Worm (Caenorhabditis elegans) whole organism, L3 larva: ENCODE data around the gene K02F3.12.

ENCODE experiments used
- ceh-28 ChIP-seq: fragments of 150-350 bp; optimal IDR thresholded peaks from 2 replicates; lab custom pipeline; 2014; ENCODE audit warnings: missing biosample characterization, missing genetic modification reagents, missing genetic modification characterization
- ceh-82 ChIP-seq: fragments of 150-350 bp; optimal IDR thresholded peaks from 2 replicates; lab custom pipeline; 2014; ENCODE audit warnings: missing biosample characterization, missing genetic modification characterization
- egl-27 ChIP-seq: sonication (generic microtip); optimal IDR thresholded peaks from 4 replicates; lab custom pipeline; 2017; ENCODE audit warnings: missing biosample characterization, missing genetic modification reagents, missing genetic modification characterization
- fkh-10 ChIP-seq: sonication (generic microtip); optimal IDR thresholded peaks from 2 replicates; lab custom pipeline; 2017; ENCODE audit warnings: missing biosample characterization, missing genetic modification reagents, missing genetic modification characterization
- lin-15B ChIP-seq: fragments of 150-350 bp; optimal IDR thresholded peaks from 2 replicates; lab custom pipeline; 2014; ENCODE audit warnings: missing biosample characterization, missing genetic modification characterization
- lsy-12 ChIP-seq: sonication (generic microtip); optimal IDR thresholded peaks from 2 replicates; lab custom pipeline; 2016; ENCODE audit warnings: mild to moderate bottlenecking, missing genetic modification characterization, missing compliant biosample characterization
- nhr-11 ChIP-seq: fragments of 150-350 bp; optimal IDR thresholded peaks from 2 replicates; lab custom pipeline; 2014; ENCODE audit warnings: missing biosample characterization, missing genetic modification characterization
- nhr-12 ChIP-seq: fragments of 150-350 bp; optimal IDR thresholded peaks from 2 replicates; lab custom pipeline; 2014; ENCODE audit warnings: missing biosample characterization, missing genetic modification characterization
- nhr-237 ChIP-seq: fragments of 150-350 bp; optimal IDR thresholded peaks from 2 replicates; lab custom pipeline; 2014; ENCODE audit warnings: missing biosample characterization, missing genetic modification characterization
- nhr-28 ChIP-seq: fragments of 150-350 bp; optimal IDR thresholded peaks from 2 replicates; lab custom pipeline; 2014; ENCODE audit warnings: missing biosample characterization, missing genetic modification characterization
- skn-1 ChIP-seq: fragments of 150-350 bp; optimal IDR thresholded peaks from 2 replicates; lab custom pipeline; 2014; ENCODE audit warnings: missing biosample characterization, missing genetic modification characterization
- unc-62 ChIP-seq: fragments of 150-350 bp; sonication (generic microtip); optimal IDR thresholded peaks from 4 replicates; lab custom pipeline; 2014; ENCODE audit warnings: missing biosample characterization, missing genetic modification reagents, missing genetic modification characterization
- ztf-11 ChIP-seq: fragments of 150-350 bp; optimal IDR thresholded peaks from 2 replicates; lab custom pipeline; 2014; ENCODE audit warnings: missing biosample characterization, missing genetic modification characterization

ce11 chrIII:901148-901547 lies 44.8 kb downstream of the K02F3.12 start, which contains the start of gene sucl-2:
- no peak for TF ChIP-seq skn-1 (tag; lab: Kevin White, UChicago)
- no peak for TF ChIP-seq nhr-12 (tag; lab: Kevin White, UChicago)
- no peak for TF ChIP-seq lsy-12
- no peak for TF ChIP-seq ztf-11
- TF ChIP-seq unc-62, result no peak
- TF ChIP-seq ceh-82 (tag; lab: Kevin White, UChicago), result no peak
- no peak for TF ChIP-seq nhr-11 (tag; lab: Kevin White, UChicago)
- no peak for TF ChIP-seq egl-27 (tag; lab: Kevin White, UChicago)
- TF ChIP-seq ceh-28, result no peak
- no peak for TF ChIP-seq lin-15B (tag; lab: Kevin White, UChicago)
- TF ChIP-seq nhr-237 (tag; lab: Kevin White, UChicago), result no peak
- no peak for TF ChIP-seq fkh-10 (GFP tag; lab: Kevin White, UChicago)
- no peak for TF ChIP-seq nhr-28 (tag; lab: Kevin White, UChicago)
